Fruit fly (Drosophila melanogaster) S2 (cell line): ENCODE results near the gene CG11674.

Experiments
- CG8478 ChIP-seq: fragments of >200 bp; optimal IDR thresholded peaks from 2 replicates; lab custom pipeline; 2018
- CTCF ChIP-seq, 2 experiments: fragments of >200 bp; optimal IDR thresholded peaks; 2 replicates each; lab custom pipeline; 2018

DNA sequence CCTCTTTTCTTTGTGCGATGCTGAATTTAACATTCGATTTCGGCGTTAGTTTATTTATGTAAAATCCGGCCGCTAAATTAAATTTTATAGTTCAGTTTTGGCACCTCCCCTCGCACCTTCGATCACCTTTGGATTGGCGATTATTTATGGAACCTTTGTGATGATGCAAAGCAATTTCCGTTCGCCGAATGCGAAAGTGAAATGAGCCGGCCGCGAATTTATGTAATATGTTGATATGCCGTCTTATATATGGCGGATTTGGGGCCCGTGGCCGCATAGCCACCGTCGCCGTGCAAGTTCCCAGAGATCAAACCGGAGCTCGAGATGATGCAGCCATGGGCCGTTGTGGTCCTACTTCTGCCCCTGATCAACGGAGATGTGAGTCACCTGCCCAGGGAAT is 49.1 kb downstream of the CG11674 start, which contains the start of gene CG11581:
- TF ChIP-seq CTCF (optimal IDR thresholded peaks at IDR 0.05; lab: Kevin White, UChicago), result no peak
- no peak for TF ChIP-seq CG8478 (lab: Kevin White, UChicago)
